Worm (Caenorhabditis elegans) whole organism, early embryonic: ENCODE results near the gene spp-31.

Source experiments
- ama-1 ChIP-seq: fragments of 150-350 bp; optimal IDR thresholded peaks from 2 replicates; lab custom pipeline; 2014
- ceh-13 ChIP-seq: fragments of 200-800 bp; sonication (Bioruptor generic); optimal IDR thresholded peaks from 2 replicates; lab custom pipeline; 2018; ENCODE audit warnings: mild to moderate bottlenecking, missing genetic modification characterization, missing compliant biosample characterization
- ets-7 ChIP-seq: sonication (generic microtip); optimal IDR thresholded peaks from 2 replicates; lab custom pipeline; 2016; ENCODE audit warnings: missing genotype, missing genetic modification characterization, missing compliant biosample characterization
- scrt-1 ChIP-seq: fragments of 200-800 bp; sonication (Bioruptor generic); IDR thresholded peaks from 2 replicates; pipeline ENCODE4 v1.3.6; 2022; ENCODE audit warnings: missing genetic modification characterization, missing compliant biosample characterization
- tbx-37 ChIP-seq: fragments of 200-800 bp; sonication (Bioruptor generic); conservative IDR thresholded peaks from 2 replicates; pipeline ENCODE4 v1.3.6; 2022; ENCODE audit warnings: missing genetic modification reagents, missing genetic modification characterization, missing compliant biosample characterization

ce11 chrIV:1361616-1362228 lies 44.6 kb upstream of the spp-31 start:
- no peak for TF ChIP-seq tbx-37 (GFP tag; lab: Robert Waterston, UW)
- TF ChIP-seq ama-1, result no peak
- TF ChIP-seq ets-7 (tag; lab: Kevin White, UChicago), result no peak
- TF ChIP-seq ceh-13 (GFP tag; lab: Kevin White, UChicago), result no peak
- TF ChIP-seq scrt-1 (GFP tag; lab: Robert Waterston, UW), result no peak
